Worm (Caenorhabditis elegans) whole organism, midembryonic: ENCODE data around the gene pqn-39.

Experiments used
- cog-1 ChIP-seq: sonication (generic microtip); optimal IDR thresholded peaks from 2 replicates; lab custom pipeline; 2016; ENCODE audit warnings: missing genetic modification characterization, missing compliant biosample characterization
- flt-1 ChIP-seq: fragments of 200-800 bp; sonication (Bioruptor generic); IDR thresholded peaks from 2 replicates; pipeline ENCODE4 v1.3.6; 2022; ENCODE audit warnings: missing genetic modification characterization, missing compliant biosample characterization
- klf-2 ChIP-seq: fragments of 200-800 bp; sonication (Bioruptor generic); conservative IDR thresholded peaks from 2 replicates; pipeline ENCODE4 v1.3.6; 2022; ENCODE audit warnings: missing genetic modification reagents, missing genetic modification characterization, missing compliant biosample characterization

DNA sequence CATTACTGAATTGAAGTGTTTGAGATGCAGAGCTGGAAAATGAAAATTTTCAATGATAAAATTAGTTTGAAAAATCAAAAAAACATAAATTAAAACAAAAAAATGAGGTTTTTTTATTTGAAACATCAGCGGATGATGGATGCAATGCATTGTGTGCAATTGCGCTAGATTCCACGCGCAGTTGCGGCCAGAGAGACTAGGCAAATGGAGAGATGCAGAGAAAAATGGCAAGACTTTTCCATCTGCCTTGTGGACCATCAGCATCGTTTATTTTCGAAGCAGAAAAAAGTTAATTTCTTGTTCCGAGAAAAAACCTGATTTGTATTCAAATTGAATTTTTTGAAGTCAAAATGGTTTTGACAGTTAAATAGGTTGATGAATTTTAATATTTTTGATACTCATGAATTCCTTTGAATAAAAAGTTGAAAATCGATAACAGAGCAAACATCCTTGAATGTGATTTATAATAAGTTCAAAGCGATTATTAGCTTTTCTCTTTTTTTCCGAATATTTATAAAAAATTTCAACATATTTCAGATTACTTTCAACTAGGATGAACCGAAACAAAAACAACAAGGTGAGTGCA is 27.4 kb upstream of the pqn-39 start, which contains the start of the genes C31E10.5 and C31E10.6:
- TF ChIP-seq flt-1 (GFP tag; lab: Robert Waterston, UW) (0 out of 2 replicates have a peak, but pooled peaks have one; percentile 50), cog-1 (tag; lab: Kevin White, UChicago) (peak; percentile 34), klf-2 (GFP tag; lab: Robert Waterston, UW) (no peak)
